Fruit fly (Drosophila melanogaster) whole organism, pupa: ENCODE measurements around the gene rpk.
A peak's percentile ranks its signal among the peaks of the same experiment; 100 is the strongest.

ENCODE experiments used
- CG10348 ChIP-seq: fragments of 200-800 bp; sonication (Bioruptor generic); IDR thresholded peaks from 2 replicates; pipeline ENCODE4 v1.3.6; 2022; ENCODE audit warnings: missing biosample characterization, missing genetic modification characterization
- CG12605 ChIP-seq: fragments of 200-800 bp; sonication (Bioruptor generic); IDR thresholded peaks from 2 replicates; pipeline ENCODE4 v1.3.6; 2022; ENCODE audit warnings: missing biosample characterization, missing genetic modification characterization
- CG13204 ChIP-seq: fragments of 200-800 bp; sonication (Bioruptor generic); optimal IDR thresholded peaks from 2 replicates; lab custom pipeline; 2018; ENCODE audit warnings: missing biosample characterization, mild to moderate bottlenecking, missing genetic modification characterization, moderate library complexity
- CG14655 ChIP-seq: fragments of 200-800 bp; sonication (Bioruptor generic); optimal IDR thresholded peaks from 3 replicates; lab custom pipeline; 2017; ENCODE audit warnings: mild to moderate bottlenecking, missing biosample characterization, missing genetic modification reagents, missing genetic modification characterization
- CG15710 ChIP-seq: fragments of 200-800 bp; sonication (Bioruptor generic); optimal IDR thresholded peaks from 2 replicates; lab custom pipeline; 2018; ENCODE audit warnings: missing biosample characterization, mild to moderate bottlenecking, missing genetic modification characterization, moderate library complexity
- CG17806 ChIP-seq: fragments of 200-800 bp; sonication (Bioruptor generic); optimal IDR thresholded peaks from 2 replicates; lab custom pipeline; 2018; ENCODE audit warnings: missing biosample characterization, mild to moderate bottlenecking, missing genetic modification characterization, moderate library complexity
- CG32121 ChIP-seq: fragments of 200-800 bp; sonication (Bioruptor generic); IDR thresholded peaks from 2 replicates; pipeline ENCODE4 v1.3.6; 2022; ENCODE audit warnings: missing biosample characterization, missing genetic modification characterization
- CG34367 ChIP-seq: fragments of 200-800 bp; sonication (Bioruptor generic); optimal IDR thresholded peaks from 2 replicates; lab custom pipeline; 2018; ENCODE audit warnings: missing biosample characterization, mild to moderate bottlenecking, missing genetic modification characterization
- CG4496 ChIP-seq: fragments of 200-800 bp; sonication (Bioruptor generic); IDR thresholded peaks from 3 replicates; pipeline ENCODE4 v1.3.6; 2022; ENCODE audit warnings: missing biosample characterization, missing genetic modification characterization
- CG8159 ChIP-seq: fragments of 200-800 bp; sonication (Bioruptor generic); optimal IDR thresholded peaks from 3 replicates; lab custom pipeline; 2018; ENCODE audit warnings: missing biosample characterization, mild to moderate bottlenecking, missing genetic modification characterization, moderate library complexity
- CG8301 ChIP-seq: fragments of 200-800 bp; sonication (Bioruptor generic); optimal IDR thresholded peaks from 2 replicates; lab custom pipeline; 2018; ENCODE audit warnings: missing biosample characterization, mild to moderate bottlenecking, missing genetic modification characterization
- CG9948 ChIP-seq: fragments of 200-800 bp; sonication (Bioruptor generic); optimal IDR thresholded peaks from 2 replicates; lab custom pipeline; 2018; ENCODE audit warnings: missing biosample characterization, mild to moderate bottlenecking, missing genetic modification characterization, moderate library complexity
- D1 ChIP-seq: fragments of 200-800 bp; sonication (Bioruptor generic); optimal IDR thresholded peaks from 2 replicates; lab custom pipeline; 2018; ENCODE audit warnings: missing biosample characterization, mild to moderate bottlenecking, missing genetic modification characterization, moderate library complexity
- EcR ChIP-seq: fragments of 200-800 bp; sonication (Bioruptor generic); optimal IDR thresholded peaks from 3 replicates; lab custom pipeline; 2019; ENCODE audit warnings: missing biosample characterization, missing genetic modification characterization, mild to moderate bottlenecking, moderate library complexity, missing genetic modification reagents
- Ets98B ChIP-seq: fragments of 200-800 bp; sonication (Bioruptor generic); IDR thresholded peaks from 2 replicates; pipeline ENCODE4 v1.3.6; 2022; ENCODE audit warnings: missing biosample characterization, missing genetic modification characterization
- Pif1A ChIP-seq: fragments of 200-800 bp; sonication (Bioruptor generic); optimal IDR thresholded peaks from 3 replicates; lab custom pipeline; 2016; ENCODE audit warnings: missing biosample characterization, missing genetic modification characterization
- Pif1B ChIP-seq: fragments of 200-800 bp; sonication (Bioruptor generic); optimal IDR thresholded peaks from 3 replicates; lab custom pipeline; 2016; ENCODE audit warnings: missing biosample characterization, missing genetic modification characterization
- Snoo ChIP-seq: fragments of 200-800 bp; sonication (Bioruptor generic); optimal IDR thresholded peaks from 3 replicates; lab custom pipeline; 2017; ENCODE audit warnings: missing biosample characterization, mild to moderate bottlenecking, missing genetic modification characterization, inconsistent platforms
- fd96Ca ChIP-seq: fragments of 200-800 bp; sonication (Bioruptor generic); IDR thresholded peaks from 3 replicates; pipeline ENCODE4 v1.3.6; 2022; ENCODE audit warnings: missing biosample characterization, missing genetic modification characterization
- gl ChIP-seq: fragments of 200-800 bp; sonication (Bioruptor generic); optimal IDR thresholded peaks from 2 replicates; lab custom pipeline; 2018; ENCODE audit warnings: missing biosample characterization, mild to moderate bottlenecking, missing genetic modification characterization
- rn ChIP-seq: fragments of 200-800 bp; sonication (Bioruptor generic); IDR thresholded peaks from 2 replicates; pipeline ENCODE4 v1.3.6; 2022; ENCODE audit warnings: missing biosample characterization, missing genetic modification characterization

rpk gene

dm6 chr3R:4659934-4660353 lies 14.2 kb downstream of the rpk start:
- TF ChIP-seq CG12605 (GFP tag; lab: Robert Waterston, UW) (0 out of 2 replicates have a peak, but pooled peaks have one; percentile 2), CG14655 (GFP tag; lab: Kevin White, UChicago) (no peak)
- TF ChIP-seq, all 21 proteins: peak for 1

dm6 chr3R:4661640-4662039 lies 15.9 kb downstream of the rpk start:
- no peak for TF ChIP-seq gl
- peak; percentile 29; the same call in 1 of the 2 replicates for TF ChIP-seq CG32121 (GFP tag; lab: Robert Waterston, UW)
- peak; percentile 37; the same call in 1 of the 3 replicates for TF ChIP-seq fd96Ca (GFP tag; lab: Robert Waterston, UW)

- TF ChIP-seq Snoo (tag; lab: Kevin White, UChicago) (peak; percentile 24), D1 (tag; lab: Kevin White, UChicago) (peak; percentile 66), CG14655 (GFP tag; lab: Kevin White, UChicago) (peak; percentile 77), CG17806 (tag; lab: Kevin White, UChicago) (peak; percentile 72), CG8301 (tag; lab: Kevin White, UChicago) (peak; percentile 79), CG13204 (GFP tag; lab: Kevin White, UChicago) (no peak), CG34367 (tag; lab: Kevin White, UChicago) (peak; percentile 21), CG12605 (GFP tag; lab: Robert Waterston, UW) (peak; percentile 42; the same call in 1 of the 2 replicates), CG8159 (tag; lab: Kevin White, UChicago) (peak; percentile 74), CG9948 (tag; lab: Kevin White, UChicago) (peak; percentile 58), EcR (GFP tag; lab: Kevin White, UChicago) (no peak), CG15710 (tag; lab: Kevin White, UChicago) (peak; percentile 46), Ets98B (GFP tag; lab: Robert Waterston, UW) (peak; percentile 69), CG4496 (GFP tag; lab: Robert Waterston, UW) (peak; percentile 88), CG32121 (GFP tag; lab: Robert Waterston, UW) (peak; percentile 83), CG10348 (GFP tag; lab: Robert Waterston, UW) (no peak), fd96Ca (GFP tag; lab: Robert Waterston, UW) (no peak), gl (peak; percentile 31), rn (GFP tag; lab: Robert Waterston, UW) (peak; percentile 43; the same call in 1 of the 2 replicates), Pif1B (GFP tag; lab: Kevin White, UChicago) (peak; percentile 37), Pif1A (GFP tag; lab: Kevin White, UChicago) (peak; percentile 70)
Measured at dm6 chr3R:4663068-4663467, 17.3 kb downstream of the rpk start.

dm6 chr3R:4664199-4664598 lies 18.4 kb downstream of the rpk start:
- TF ChIP-seq CG8159 (tag; lab: Kevin White, UChicago) (no peak), D1 (tag; lab: Kevin White, UChicago) (no peak), fd96Ca (GFP tag; lab: Robert Waterston, UW) (no peak), CG32121 (GFP tag; lab: Robert Waterston, UW) (no peak), CG15710 (tag; lab: Kevin White, UChicago) (no peak), rn (GFP tag; lab: Robert Waterston, UW) (no peak), EcR (GFP tag; lab: Kevin White, UChicago) (no peak), CG10348 (GFP tag; lab: Robert Waterston, UW) (no peak), CG13204 (GFP tag; lab: Kevin White, UChicago) (no peak), Ets98B (GFP tag; lab: Robert Waterston, UW) (no peak), Pif1B (GFP tag; lab: Kevin White, UChicago) (no peak), Pif1A (GFP tag; lab: Kevin White, UChicago) (no peak), CG17806 (tag; lab: Kevin White, UChicago) (no peak), CG14655 (GFP tag; lab: Kevin White, UChicago) (no peak), CG12605 (GFP tag; lab: Robert Waterston, UW) (no peak), CG8301 (tag; lab: Kevin White, UChicago) (no peak)

- TF ChIP-seq CG8159 (tag; lab: Kevin White, UChicago) (peak; percentile 80), Snoo (tag; lab: Kevin White, UChicago) (peak; percentile 81), rn (GFP tag; lab: Robert Waterston, UW) (0 out of 2 replicates have a peak, but pooled peaks have one; percentile 17), fd96Ca (GFP tag; lab: Robert Waterston, UW) (peak; percentile 61; the same call in 2 of the 3 replicates), CG32121 (GFP tag; lab: Robert Waterston, UW) (peak; percentile 81), CG8301 (tag; lab: Kevin White, UChicago) (peak; percentile 57), CG17806 (tag; lab: Kevin White, UChicago) (peak; percentile 70), CG13204 (GFP tag; lab: Kevin White, UChicago) (peak; percentile 72), Pif1B (GFP tag; lab: Kevin White, UChicago) (peak; percentile 88), CG34367 (tag; lab: Kevin White, UChicago) (peak; percentile 78), Ets98B (GFP tag; lab: Robert Waterston, UW) (peak; percentile 79), CG9948 (tag; lab: Kevin White, UChicago) (peak; percentile 55), CG14655 (GFP tag; lab: Kevin White, UChicago) (peak; percentile 75), EcR (GFP tag; lab: Kevin White, UChicago) (peak; percentile 44), CG15710 (tag; lab: Kevin White, UChicago) (peak; percentile 78), CG4496 (GFP tag; lab: Robert Waterston, UW) (peak; percentile 87), gl (peak; percentile 91), CG10348 (GFP tag; lab: Robert Waterston, UW) (no peak), D1 (tag; lab: Kevin White, UChicago) (no peak), Pif1A (GFP tag; lab: Kevin White, UChicago) (peak; percentile 92), CG12605 (GFP tag; lab: Robert Waterston, UW) (peak; percentile 66; the same call in 1 of the 2 replicates)
Measured at dm6 chr3R:4664947-4665346, 19.2 kb downstream of the rpk start.
